Worm (Caenorhabditis elegans) whole organism, late embryonic: ENCODE data around the gene K08H2.4.

Experiments used
- elt-4 ChIP-seq: sonication (generic microtip); optimal IDR thresholded peaks from 2 replicates; lab custom pipeline; 2016; ENCODE audit warnings: missing genetic modification characterization, missing compliant biosample characterization
- nhr-11 ChIP-seq: fragments of 150-350 bp; optimal IDR thresholded peaks from 2 replicates; lab custom pipeline; 2014; ENCODE audit warnings: missing biosample characterization, missing genetic modification characterization
- rnt-1 ChIP-seq: sonication (generic microtip); optimal IDR thresholded peaks from 2 replicates; lab custom pipeline; 2016; ENCODE audit warnings: missing genetic modification characterization, missing compliant biosample characterization

ce11 chrX:13251354-13251843 lies 13.1 kb downstream of the K08H2.4 start:
- TF ChIP-seq nhr-11 (tag; lab: Kevin White, UChicago), result no peak
- no peak for TF ChIP-seq elt-4 (tag; lab: Kevin White, UChicago)
- TF ChIP-seq rnt-1 (tag; lab: Kevin White, UChicago), result peak; percentile 51
